Fruit fly (Drosophila melanogaster): ENCODE measurements around the gene CG3402.

- TF ChIP-seq CG7101 (tag; optimal IDR thresholded peaks at IDR 0.05) (no peak), CG7045 (GFP tag; optimal IDR thresholded peaks at IDR 0.05) (no peak), tj (GFP tag; optimal IDR thresholded peaks at IDR 0.05) (no peak), CG1620 (GFP tag; optimal IDR thresholded peaks at IDR 0.05) (no peak)
These were observed 40.0 kb upstream of the CG3402 start, which contains the start of gene Vti1a for dm6 chr3L:692699-693098.

All from whole organism, adult.